Worm (Caenorhabditis elegans): ENCODE measurements around the gene srg-16.

DNA sequence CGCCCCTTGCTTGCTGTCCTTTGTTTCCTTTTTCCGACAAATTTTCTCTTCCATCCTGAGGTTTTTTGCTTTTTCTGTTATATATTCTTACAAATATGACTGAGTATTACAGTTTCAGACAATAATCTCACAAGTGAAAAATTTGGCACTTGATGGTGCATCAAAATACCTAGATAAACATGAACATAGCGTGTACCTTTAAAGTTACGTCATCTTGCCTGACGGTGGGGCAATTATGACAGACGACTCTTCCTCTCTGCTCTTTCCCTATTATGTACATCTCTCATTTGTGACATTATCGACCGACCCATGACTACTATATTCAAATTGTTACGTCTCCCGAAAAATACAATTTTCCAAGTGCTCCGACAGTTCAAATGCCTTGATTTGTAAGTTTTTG is 15.7 kb downstream of the srg-16 start, which contains the start of gene fbxb-102:
- TF ChIP-seq dpl-1 (GFP tag; optimal IDR thresholded peaks at IDR 0.05) (no peak), lin-35 (GFP tag; optimal IDR thresholded peaks at IDR 0.05) (no peak), lsl-1 (GFP tag; optimal IDR thresholded peaks at IDR 0.05) (no peak), unc-62 (GFP tag; optimal IDR thresholded peaks at IDR 0.05) (no peak), hlh-26 (GFP tag; conservative IDR thresholded peaks at IDR 0.05) (no peak), ama-1 (optimal IDR thresholded peaks at IDR 0.05) (no peak), ama-1 (GFP tag; optimal IDR thresholded peaks at IDR 0.05) (no peak), nhr-120 (GFP tag; IDR thresholded peaks at IDR 0.05) (no peak), pha-4 (tag; optimal IDR thresholded peaks at IDR 0.05) (no peak), tbp1 (GFP tag; optimal IDR thresholded peaks at IDR 0.05) (no peak), hmg-20 (GFP tag; IDR thresholded peaks at IDR 0.05) (no peak)

Measured in whole organism, young adult.